Worm (Caenorhabditis elegans) whole organism, L1 larva: Measurements from ENCODE around the gene cwp-1.

Source experiments
- ama-1 ChIP-seq: fragments of 150-350 bp; optimal IDR thresholded peaks from 2 replicates; lab custom pipeline; 2014
- ceh-82 ChIP-seq, 3 experiments: fragments of 150-350 bp in 1 of 3; sonication (generic microtip) in 2 of 3; optimal IDR thresholded peaks; 2 replicates each; lab custom pipeline; 2014 to 2017; ENCODE audit warnings: missing biosample characterization in 3 of 3, missing genetic modification characterization in 3 of 3
- ceh-88 ChIP-seq: fragments of 200-800 bp; sonication (Bioruptor generic); IDR thresholded peaks from 2 replicates; pipeline ENCODE4 v1.3.6; 2022; ENCODE audit warnings: missing genetic modification characterization, missing compliant biosample characterization
- fkh-8 ChIP-seq: sonication (generic microtip); optimal IDR thresholded peaks from 2 replicates; lab custom pipeline; 2016; ENCODE audit warnings: mild to moderate bottlenecking, missing genetic modification characterization, missing compliant biosample characterization
- hlh-17 ChIP-seq: fragments of 200-800 bp; sonication (Bioruptor generic); optimal IDR thresholded peaks from 2 replicates; lab custom pipeline; 2018; ENCODE audit warnings: missing genetic modification characterization, mild to moderate bottlenecking, missing compliant biosample characterization, moderate library complexity, borderline replicate concordance
- lin-13 ChIP-seq: fragments of 150-350 bp; optimal IDR thresholded peaks from 2 replicates; lab custom pipeline; 2014; ENCODE audit warnings: missing biosample characterization, missing genetic modification reagents, missing genetic modification characterization
- lin-15B ChIP-seq: fragments of 150-350 bp; sonication (generic microtip); optimal IDR thresholded peaks from 3 replicates; lab custom pipeline; 2014; ENCODE audit warnings: missing biosample characterization, missing genetic modification characterization
- lin-39 ChIP-seq: fragments of 150-350 bp; optimal IDR thresholded peaks from 2 replicates; lab custom pipeline; 2014; ENCODE audit warnings: missing biosample characterization, missing genetic modification reagents, missing genetic modification characterization
- mdl-1 ChIP-seq, 2 experiments: fragments of 150-350 bp; optimal IDR thresholded peaks; 2 replicates each; lab custom pipeline; 2014 to 2017; ENCODE audit warnings: missing biosample characterization in 2 of 2, missing genetic modification characterization in 2 of 2, inconsistent platforms in 1 of 2
- nhr-11 ChIP-seq: fragments of 150-350 bp; optimal IDR thresholded peaks from 2 replicates; lab custom pipeline; 2014; ENCODE audit warnings: missing biosample characterization, missing genetic modification characterization
- nhr-12 ChIP-seq: sonication (generic microtip); optimal IDR thresholded peaks from 2 replicates; lab custom pipeline; 2017; ENCODE audit warnings: missing biosample characterization, missing genetic modification characterization
- nhr-237 ChIP-seq: fragments of 150-350 bp; optimal IDR thresholded peaks from 2 replicates; lab custom pipeline; 2014; ENCODE audit warnings: missing biosample characterization, missing genetic modification characterization
- nhr-76 ChIP-seq: sonication (generic microtip); optimal IDR thresholded peaks from 2 replicates; lab custom pipeline; 2017; ENCODE audit warnings: missing biosample characterization, missing genetic modification characterization
- snpc-4 ChIP-seq: fragments of 150-350 bp; optimal IDR thresholded peaks from 2 replicates; lab custom pipeline; 2014; ENCODE audit warnings: missing biosample characterization, missing genetic modification characterization

DNA sequence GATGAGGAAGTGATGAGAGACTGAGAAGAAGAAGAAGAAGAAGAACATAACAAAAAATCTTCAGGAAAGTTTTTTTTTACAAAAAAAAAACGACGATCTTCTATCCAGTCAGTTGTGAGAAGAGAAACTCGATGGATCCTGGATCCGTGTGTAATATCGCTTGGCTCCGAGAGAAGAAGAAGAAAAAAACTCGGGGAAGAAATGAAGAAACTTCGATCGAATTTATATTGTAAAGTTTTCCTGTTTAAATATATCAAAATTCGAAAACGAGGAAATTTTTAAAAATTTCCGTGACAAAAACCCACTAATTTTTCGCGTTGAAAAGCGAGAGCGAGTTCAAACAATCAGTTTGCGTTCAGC lies 17.8 kb downstream of the cwp-1 start, which contains the start of gene adss-1:
- no peak for TF ChIP-seq ceh-82 (tag; optimal IDR thresholded peaks at IDR 0.05; lab: Kevin White, UChicago)
- TF ChIP-seq fkh-8 (tag; lab: Kevin White, UChicago) = no peak
- TF ChIP-seq ama-1 (lab: Kevin White, UChicago) = no peak
- no peak for TF ChIP-seq mdl-1 (tag; optimal IDR thresholded peaks at IDR 0.05; lab: Kevin White, UChicago)
- TF ChIP-seq nhr-12 (tag; lab: Kevin White, UChicago) = no peak
- no peak for TF ChIP-seq nhr-237 (tag; lab: Kevin White, UChicago)
- no peak for TF ChIP-seq ceh-88 (GFP tag; lab: Robert Waterston, UW)
- TF ChIP-seq lin-39 = no peak
- no peak for TF ChIP-seq lin-15B (tag; lab: Kevin White, UChicago)
- TF ChIP-seq hlh-17 (GFP tag; lab: Kevin White, UChicago) = no peak
- TF ChIP-seq nhr-76 (tag; lab: Kevin White, UChicago) = no peak
- TF ChIP-seq snpc-4 (tag; lab: Kevin White, UChicago) = no peak
- no peak for TF ChIP-seq nhr-11 (tag; lab: Kevin White, UChicago)
- no peak for TF ChIP-seq lin-13 (GFP tag; lab: Kevin White, UChicago)
